Fruit fly (Drosophila melanogaster): ENCODE data around the gene CG34181.
A peak's percentile ranks its signal among the peaks of the same experiment; 100 is the strongest.

Gene CG34181

dm6 chr2L:9367340-9367739 is at the start of gene CG34181:
TSS of gene CG34181 (plus strand) at chr2L:9367640.
- TF ChIP-seq CG17801 (GFP tag; optimal IDR thresholded peaks at IDR 0.05; ENCODE audit: partially characterized antibody), result no peak

- TF ChIP-seq CG17801 (GFP tag; optimal IDR thresholded peaks at IDR 0.05; ENCODE audit: partially characterized antibody), result no peak
Measured at dm6 chr2L:9321022-9321421, 46.4 kb upstream of the CG34181 start.

- no peak for TF ChIP-seq CG17801 (GFP tag; optimal IDR thresholded peaks at IDR 0.05; ENCODE audit: partially characterized antibody)
Measured at dm6 chr2L:9327444-9327843, 40.0 kb upstream of the CG34181 start, which contains the start of gene CG17005. TSS of gene CG17005 (plus strand) at chr2L:9327744.

dm6 chr2L:9330628-9331027 is 36.8 kb upstream of the CG34181 start, which contains the start of gene Cks30A:
TSS of gene Cks30A (plus strand) at chr2L:9330763.
- no peak for TF ChIP-seq CG17801 (GFP tag; optimal IDR thresholded peaks at IDR 0.05; ENCODE audit: partially characterized antibody)

- TF ChIP-seq CG17801 (GFP tag; optimal IDR thresholded peaks at IDR 0.05; ENCODE audit: partially characterized antibody), result no peak
Measured at dm6 chr2L:9333300-9333876, 34.1 kb upstream of the CG34181 start, which contains the start of gene Eaat1. TSS of gene Eaat1 (plus strand) at chr2L:9333567.

- no peak for TF ChIP-seq CG17801 (GFP tag; optimal IDR thresholded peaks at IDR 0.05; ENCODE audit: partially characterized antibody)
Measured at dm6 chr2L:9338852-9339251, 28.6 kb upstream of the CG34181 start.

- no peak for TF ChIP-seq CG17801 (GFP tag; optimal IDR thresholded peaks at IDR 0.05; ENCODE audit: partially characterized antibody)
Measured at dm6 chr2L:9341960-9342359, 25.5 kb upstream of the CG34181 start.

- no peak for TF ChIP-seq CG17801 (GFP tag; optimal IDR thresholded peaks at IDR 0.05; ENCODE audit: partially characterized antibody)
Measured at dm6 chr2L:9342532-9342931, 24.9 kb upstream of the CG34181 start, which contains the start of gene CG3748. TSS of gene CG3748 (plus strand) at chr2L:9342832.

- no peak for TF ChIP-seq CG17801 (GFP tag; optimal IDR thresholded peaks at IDR 0.05; ENCODE audit: partially characterized antibody)
Measured at dm6 chr2L:9349246-9349645, 18.2 kb upstream of the CG34181 start, which contains the start of gene CG43350. TSS of gene CG43350 (plus strand) at chr2L:9349546.

- no peak for TF ChIP-seq CG17801 (GFP tag; optimal IDR thresholded peaks at IDR 0.05; ENCODE audit: partially characterized antibody)
Measured at dm6 chr2L:9350170-9350569, 17.3 kb upstream of the CG34181 start, which contains the start of gene CG13110. TSS of gene CG13110 (plus strand) at chr2L:9350470.

- TF ChIP-seq CG17801 (GFP tag; optimal IDR thresholded peaks at IDR 0.05; ENCODE audit: partially characterized antibody), result no peak
Measured at dm6 chr2L:9369724-9370123, 2.3 kb downstream of the CG34181 start.

- no peak for TF ChIP-seq CG17801 (GFP tag; optimal IDR thresholded peaks at IDR 0.05; ENCODE audit: partially characterized antibody)
Measured at dm6 chr2L:9377789-9378188, 10.3 kb downstream of the CG34181 start.

- no peak for TF ChIP-seq CG17801 (GFP tag; optimal IDR thresholded peaks at IDR 0.05; ENCODE audit: partially characterized antibody)
Measured at dm6 chr2L:9386270-9386669, 18.8 kb downstream of the CG34181 start.

- TF ChIP-seq CG17801 (GFP tag; optimal IDR thresholded peaks at IDR 0.05; ENCODE audit: partially characterized antibody), result peak; percentile 81
Measured at dm6 chr2L:9387240-9387672, 19.8 kb downstream of the CG34181 start, which contains the start of gene Aldh. TSS of gene Aldh (plus strand) at chr2L:9387389.

- TF ChIP-seq CG17801 (GFP tag; optimal IDR thresholded peaks at IDR 0.05; ENCODE audit: partially characterized antibody), result peak; percentile 80
Measured at dm6 chr2L:9388013-9388605, 20.7 kb downstream of the CG34181 start.
